Worm (Caenorhabditis elegans) whole organism, L4 larva: ENCODE measurements around the gene srh-255.

Experiments used
- F44E2.7 ChIP-seq: fragments of 200-800 bp; sonication (Bioruptor generic); IDR thresholded peaks from 2 replicates; pipeline ENCODE4 v2.1.2; 2022; ENCODE audit warnings: missing genetic modification characterization, missing compliant biosample characterization
- jun-1 ChIP-seq: fragments of 150-350 bp; optimal IDR thresholded peaks from 2 replicates; lab custom pipeline; 2014; ENCODE audit warnings: missing biosample characterization, missing genetic modification reagents, missing genetic modification characterization
- lin-13 ChIP-seq: fragments of 150-350 bp; optimal IDR thresholded peaks from 2 replicates; lab custom pipeline; 2014; ENCODE audit warnings: missing biosample characterization, missing genetic modification reagents, missing genetic modification characterization
- nhr-11 ChIP-seq: fragments of 150-350 bp; optimal IDR thresholded peaks from 2 replicates; lab custom pipeline; 2014; ENCODE audit warnings: missing biosample characterization, missing genetic modification characterization
- nhr-77 ChIP-seq: fragments of 150-350 bp; optimal IDR thresholded peaks from 2 replicates; lab custom pipeline; 2014; ENCODE audit warnings: missing biosample characterization, missing genetic modification characterization

- no peak for TF ChIP-seq F44E2.7 (GFP tag; lab: Robert Waterston, UW)
- TF ChIP-seq nhr-11: no peak
- TF ChIP-seq nhr-77 (tag; lab: Kevin White, UChicago): no peak
- no peak for TF ChIP-seq jun-1 (tag; lab: Kevin White, UChicago)
- TF ChIP-seq lin-13 (GFP tag; lab: Kevin White, UChicago): no peak
These were observed 11.1 kb downstream of the srh-255 start, which contains the start of gene str-125 for ce11 chrV:17075900-17076299.
